Worm (Caenorhabditis elegans) whole organism, L4 larva: ENCODE results near the gene ttr-33.

Experiments used
- ZK546.5 ChIP-seq, 2 experiments: sonication (generic microtip); optimal IDR thresholded peaks; 2 replicates each; lab custom pipeline; 2017; ENCODE audit warnings: missing biosample characterization in 2 of 2, missing genetic modification characterization in 2 of 2
- dmd-8 ChIP-seq: fragments of 200-800 bp; sonication (Bioruptor generic); IDR thresholded peaks from 2 replicates; pipeline ENCODE4 v1.3.6; 2022; ENCODE audit warnings: missing genetic modification characterization, missing compliant biosample characterization
- madf-9 ChIP-seq: fragments of 200-800 bp; sonication (Bioruptor generic); conservative IDR thresholded peaks from 2 replicates; pipeline ENCODE4 v1.3.6; 2022; ENCODE audit warnings: missing genetic modification reagents, missing genetic modification characterization, missing compliant biosample characterization
- nhr-25 ChIP-seq: sonication (generic microtip); optimal IDR thresholded peaks from 2 replicates; lab custom pipeline; 2017; ENCODE audit warnings: missing genetic modification characterization, mild to moderate bottlenecking, missing compliant biosample characterization, antibody characterized with exemption, moderate library complexity, borderline replicate concordance; ENCODE audit not compliant: insufficient read depth
- snpc-4 ChIP-seq: fragments of 150-350 bp; optimal IDR thresholded peaks from 2 replicates; lab custom pipeline; 2014; ENCODE audit warnings: missing biosample characterization, missing genetic modification characterization

ce11 chrV:7824138-7824537 lies 13.6 kb downstream of the ttr-33 start:
- no peak for TF ChIP-seq madf-9 (GFP tag; lab: Robert Waterston, UW)
- no peak for TF ChIP-seq nhr-25 (tag; lab: Kevin White, UChicago)
- no peak for TF ChIP-seq ZK546.5 (tag; optimal IDR thresholded peaks at IDR 0.05; lab: Kevin White, UChicago)
- no peak for TF ChIP-seq dmd-8 (GFP tag; lab: Robert Waterston, UW)
- no peak for TF ChIP-seq snpc-4 (tag; lab: Kevin White, UChicago)
